Fruit fly (Drosophila melanogaster) whole organism, adult: ENCODE results near the gene Cdk12.

ENCODE experiments used
- CG11617 ChIP-seq: fragments of 200-800 bp; sonication (Bioruptor generic); optimal IDR thresholded peaks from 2 replicates; lab custom pipeline; 2017; ENCODE audit warnings: mild to moderate bottlenecking, missing biosample characterization, missing genetic modification reagents, missing genetic modification characterization
- CG12768 ChIP-seq: fragments of 200-800 bp; sonication (Bioruptor generic); optimal IDR thresholded peaks from 2 replicates; lab custom pipeline; 2017; ENCODE audit warnings: missing biosample characterization, missing genetic modification characterization, mild to moderate bottlenecking, moderate library complexity, missing genetic modification reagents
- CG14711 ChIP-seq: fragments of 200-800 bp; sonication (Bioruptor generic); optimal IDR thresholded peaks from 2 replicates; lab custom pipeline; 2018; ENCODE audit warnings: missing biosample characterization, mild to moderate bottlenecking, missing genetic modification characterization, moderate library complexity
- CG1620 ChIP-seq: fragments of 200-800 bp; sonication (Bioruptor generic); optimal IDR thresholded peaks from 2 replicates; lab custom pipeline; 2016; ENCODE audit warnings: missing biosample characterization, missing genetic modification characterization
- CG33017 ChIP-seq: fragments of 200-800 bp; sonication (Bioruptor generic); optimal IDR thresholded peaks from 2 replicates; lab custom pipeline; 2018; ENCODE audit warnings: missing biosample characterization, mild to moderate bottlenecking, missing genetic modification characterization, moderate library complexity
- CG5204 ChIP-seq: fragments of 200-800 bp; sonication (Bioruptor generic); optimal IDR thresholded peaks from 2 replicates; lab custom pipeline; 2016; ENCODE audit warnings: missing biosample characterization, missing genetic modification characterization
- CG7045 ChIP-seq: fragments of 200-800 bp; sonication (Bioruptor generic); optimal IDR thresholded peaks from 2 replicates; lab custom pipeline; 2017; ENCODE audit warnings: missing biosample characterization, mild to moderate bottlenecking, missing genetic modification characterization
- CG7101 ChIP-seq: fragments of 200-800 bp; sonication (Bioruptor generic); optimal IDR thresholded peaks from 2 replicates; lab custom pipeline; 2018; ENCODE audit warnings: missing biosample characterization, mild to moderate bottlenecking, missing genetic modification characterization, moderate library complexity
- Clk ChIP-seq: fragments of 200-800 bp; sonication (Bioruptor generic); optimal IDR thresholded peaks from 2 replicates; lab custom pipeline; 2017; ENCODE audit warnings: missing biosample characterization, missing genetic modification characterization
- Crg-1 ChIP-seq: fragments of 200-800 bp; sonication (Bioruptor generic); optimal IDR thresholded peaks from 2 replicates; lab custom pipeline; 2016; ENCODE audit warnings: missing biosample characterization, missing genetic modification characterization
- Hr96 ChIP-seq: fragments of 200-800 bp; sonication (Bioruptor generic); optimal IDR thresholded peaks from 2 replicates; lab custom pipeline; 2016; ENCODE audit warnings: missing biosample characterization, missing genetic modification characterization
- Mnt ChIP-seq: fragments of 200-800 bp; sonication (Bioruptor generic); optimal IDR thresholded peaks from 2 replicates; lab custom pipeline; 2016; ENCODE audit warnings: missing biosample characterization, mild to moderate bottlenecking, missing genetic modification characterization
- bab1 ChIP-seq: fragments of 200-800 bp; sonication (Bioruptor generic); optimal IDR thresholded peaks from 3 replicates; lab custom pipeline; 2019; ENCODE audit warnings: missing biosample characterization, mild to moderate bottlenecking, missing genetic modification characterization, moderate library complexity
- cic ChIP-seq: fragments of 200-800 bp; sonication (Bioruptor generic); optimal IDR thresholded peaks from 2 replicates; lab custom pipeline; 2017; ENCODE audit warnings: missing biosample characterization, mild to moderate bottlenecking, missing genetic modification characterization, moderate library complexity
- cnc ChIP-seq, 2 experiments: fragments of >200 bp; optimal IDR thresholded peaks; 2 replicates each; lab custom pipeline; 2017
- kay ChIP-seq: fragments of 200-800 bp; sonication (Bioruptor generic); peaks from one replicate; lab custom pipeline; 2016; ENCODE audit warnings: missing biosample characterization, missing genetic modification characterization, borderline replicate concordance
- ovo ChIP-seq: fragments of 200-800 bp; sonication (Bioruptor generic); optimal IDR thresholded peaks from 2 replicates; lab custom pipeline; 2016; ENCODE audit warnings: missing biosample characterization, missing genetic modification characterization
- pad ChIP-seq: fragments of 200-800 bp; sonication (Bioruptor generic); optimal IDR thresholded peaks from 3 replicates; lab custom pipeline; 2017; ENCODE audit warnings: missing biosample characterization, missing genetic modification characterization, mild to moderate bottlenecking, moderate library complexity, missing genetic modification reagents
- tj ChIP-seq: fragments of 200-800 bp; sonication (Bioruptor generic); optimal IDR thresholded peaks from 3 replicates; lab custom pipeline; 2017; ENCODE audit warnings: missing biosample characterization, mild to moderate bottlenecking, missing genetic modification characterization, moderate library complexity
- toe ChIP-seq: fragments of 200-800 bp; sonication (Bioruptor generic); optimal IDR thresholded peaks from 2 replicates; lab custom pipeline; 2016; ENCODE audit warnings: missing biosample characterization, missing genetic modification characterization

Cdk12 gene

DNA sequence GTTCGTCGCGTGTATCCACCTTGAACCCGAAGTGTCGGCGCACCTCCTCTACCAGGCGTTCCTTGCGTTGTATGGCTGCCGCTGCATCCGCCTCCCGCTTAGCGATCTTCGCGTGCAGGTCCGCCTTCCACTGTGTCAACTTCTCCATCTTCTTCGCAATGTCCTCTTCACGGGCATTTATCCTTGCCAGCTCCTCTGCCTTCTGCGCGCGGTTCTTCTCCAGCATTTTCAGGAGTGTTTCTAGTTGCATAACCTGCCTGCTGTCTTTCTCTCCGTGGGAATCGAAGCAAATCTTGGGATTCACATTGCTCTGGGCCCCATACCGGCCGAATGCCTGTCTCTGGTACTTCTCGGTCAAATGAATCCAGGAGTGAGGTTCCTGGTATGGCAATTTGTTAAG lies 52.1 kb downstream of the Cdk12 start:
- TF ChIP-seq cnc (optimal IDR thresholded peaks at IDR 0.05; lab: Kevin White, UChicago): no peak
- no peak for TF ChIP-seq Mnt (GFP tag; lab: Kevin White, UChicago)
- no peak for TF ChIP-seq ovo
- TF ChIP-seq CG7101 (tag; lab: Kevin White, UChicago): no peak
- TF ChIP-seq tj (GFP tag; lab: Kevin White, UChicago): no peak
- no peak for TF ChIP-seq CG7045 (GFP tag; lab: Kevin White, UChicago)
- no peak for TF ChIP-seq toe (GFP tag; lab: Kevin White, UChicago)
- no peak for TF ChIP-seq CG1620 (GFP tag; lab: Kevin White, UChicago)
- TF ChIP-seq Clk (GFP tag; lab: Kevin White, UChicago): no peak
- no peak for TF ChIP-seq CG33017 (tag; lab: Kevin White, UChicago)
- no peak for TF ChIP-seq kay (GFP tag; lab: Kevin White, UChicago)
- no peak for TF ChIP-seq Crg-1 (GFP tag; lab: Kevin White, UChicago)
- TF ChIP-seq cic (GFP tag; lab: Kevin White, UChicago): no peak
- TF ChIP-seq CG11617: no peak
- TF ChIP-seq bab1 (GFP tag; lab: Kevin White, UChicago): no peak
- no peak for TF ChIP-seq CG14711 (tag; lab: Kevin White, UChicago)
- TF ChIP-seq CG5204 (GFP tag; lab: Kevin White, UChicago): no peak
- TF ChIP-seq Hr96: no peak
- no peak for TF ChIP-seq CG12768 (GFP tag; lab: Kevin White, UChicago)
- no peak for TF ChIP-seq pad (GFP tag; lab: Kevin White, UChicago)

DNA sequence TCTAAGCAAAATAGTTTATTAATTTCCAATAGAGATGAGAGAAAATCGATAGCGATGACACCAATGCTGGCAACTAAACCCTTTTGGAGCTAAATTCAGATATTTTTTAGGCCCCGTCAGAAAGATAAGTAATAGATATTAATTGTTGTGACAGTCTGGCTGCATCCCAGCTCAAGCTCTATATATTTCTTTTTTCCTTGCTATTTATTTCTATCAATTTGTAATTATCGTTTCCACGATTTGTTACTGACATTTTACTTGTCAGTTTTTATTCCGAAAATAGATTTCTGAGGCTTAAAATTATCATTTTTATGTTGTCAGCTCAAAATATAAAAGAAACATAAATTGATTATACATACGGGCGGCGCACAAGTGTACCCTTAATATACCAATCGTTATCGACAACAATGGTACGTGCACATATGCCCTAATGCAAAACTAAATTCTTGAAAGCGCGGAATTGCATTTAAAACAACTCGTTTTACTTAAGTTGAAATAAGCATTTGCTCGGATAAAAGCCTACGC lies 52.8 kb downstream of the Cdk12 start, which contains the start of the genes CRIF and SMC5:
Gene CRIF, minus strand, starts transcription at position 51 of the 525 bp plus-strand sequence.
Gene SMC5, plus strand, starts transcription at position 329 of the 525 bp plus-strand sequence.
- TF ChIP-seq Crg-1 (GFP tag; lab: Kevin White, UChicago): no peak
- TF ChIP-seq cic (GFP tag; lab: Kevin White, UChicago): no peak
- peak; percentile 57 for TF ChIP-seq CG7101 (tag; lab: Kevin White, UChicago)
- no peak for TF ChIP-seq kay (GFP tag; lab: Kevin White, UChicago)
- TF ChIP-seq cnc (optimal IDR thresholded peaks at IDR 0.05; lab: Kevin White, UChicago): no peak
- peak; percentile 51 for TF ChIP-seq tj (GFP tag; lab: Kevin White, UChicago)
- TF ChIP-seq toe (GFP tag; lab: Kevin White, UChicago): peak; percentile 89
- peak; percentile 59 for TF ChIP-seq CG7045 (GFP tag; lab: Kevin White, UChicago)
- TF ChIP-seq Mnt (GFP tag; lab: Kevin White, UChicago): peak; percentile 36
- TF ChIP-seq CG11617: peak; percentile 62
- TF ChIP-seq Hr96: peak; percentile 76
- peak; percentile 43 for TF ChIP-seq Clk (GFP tag; lab: Kevin White, UChicago)
- no peak for TF ChIP-seq ovo
- peak; percentile 74 for TF ChIP-seq CG1620 (GFP tag; lab: Kevin White, UChicago)
- peak; percentile 69 for TF ChIP-seq bab1 (GFP tag; lab: Kevin White, UChicago)
- peak; percentile 81 for TF ChIP-seq CG5204 (GFP tag; lab: Kevin White, UChicago)
- TF ChIP-seq CG33017 (tag; lab: Kevin White, UChicago): no peak
- TF ChIP-seq CG12768 (GFP tag; lab: Kevin White, UChicago): peak; percentile 47
- TF ChIP-seq CG14711 (tag; lab: Kevin White, UChicago): peak; percentile 23
- peak; percentile 21 for TF ChIP-seq pad (GFP tag; lab: Kevin White, UChicago)
